Worm (Caenorhabditis elegans): ENCODE measurements around the gene tag-30.

Gene tag-30

DNA sequence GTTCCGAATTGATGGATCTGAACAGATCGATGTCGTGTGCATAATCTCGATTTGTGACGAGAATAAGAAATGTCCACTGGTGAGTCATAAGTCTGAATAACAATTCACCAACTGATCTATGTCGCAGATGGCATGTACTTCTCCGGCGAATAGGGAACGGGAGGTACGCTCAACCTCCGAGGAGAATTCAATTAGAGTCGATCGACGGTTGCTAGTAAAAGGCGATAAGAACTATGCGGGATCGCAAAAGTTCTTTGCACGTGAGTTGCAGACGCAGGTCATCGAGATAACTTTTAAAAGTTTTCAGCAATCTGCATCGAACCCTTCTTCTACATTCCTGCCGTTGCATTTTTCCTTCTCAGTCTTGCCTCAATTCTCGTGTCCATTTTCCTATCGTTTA, 27.6 kb upstream of the tag-30 start:
- TF ChIP-seq bed-1 (GFP tag; IDR thresholded peaks at IDR 0.05) (no peak), snpc-4 (GFP tag; optimal IDR thresholded peaks at IDR 0.05) (no peak), snpc-4 (tag; optimal IDR thresholded peaks at IDR 0.05) (no peak), nhr-27 (tag; optimal IDR thresholded peaks at IDR 0.05) (no peak), lsy-27 (tag; optimal IDR thresholded peaks at IDR 0.05; ENCODE audit: borderline replicate concordance, insufficient read depth) (no peak), madf-10 (tag; optimal IDR thresholded peaks at IDR 0.05) (no peak), lin-35 (GFP tag; optimal IDR thresholded peaks at IDR 0.05) (no peak), K12H6.12 (tag; optimal IDR thresholded peaks at IDR 0.05) (no peak), nhr-80 (tag; optimal IDR thresholded peaks at IDR 0.05) (no peak), efl-1 (GFP tag; optimal IDR thresholded peaks at IDR 0.05) (no peak), F23B12.7 (tag; optimal IDR thresholded peaks at IDR 0.05; ENCODE audit: insufficient read depth) (no peak), Y53F4B.3 (GFP tag; IDR thresholded peaks at IDR 0.05) (no peak), ekl-4 (GFP tag; IDR thresholded peaks at IDR 0.05) (no peak)

DNA sequence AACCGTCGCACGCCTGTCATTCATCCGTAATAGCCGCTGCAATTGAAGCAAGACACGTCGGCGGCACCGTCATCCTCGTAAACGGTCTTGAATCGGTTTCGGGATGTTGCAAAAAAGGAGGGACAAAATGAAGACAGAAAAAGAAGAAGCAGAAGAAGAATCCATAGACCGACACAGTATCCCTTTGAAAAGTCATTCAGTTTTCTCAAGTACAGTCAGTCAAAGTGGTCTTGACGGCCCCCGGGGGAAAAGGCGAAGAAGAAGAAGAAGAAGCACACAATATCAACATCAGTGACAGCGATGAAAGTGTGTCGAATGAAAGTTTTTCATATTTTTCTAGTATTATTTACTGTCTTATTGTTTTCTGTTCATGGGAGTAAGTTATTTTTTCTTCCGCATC, 23.3 kb upstream of the tag-30 start, which contains the start of gene cutl-27:
cutl-27 (plus strand) TSS at position 301 of the 400 bp plus-strand sequence.
- no peak for TF ChIP-seq akir-1 (GFP tag; optimal IDR thresholded peaks at IDR 0.05)
- no peak for TF ChIP-seq lin-54 (GFP tag; optimal IDR thresholded peaks at IDR 0.05)
- TF ChIP-seq ztf-22 (GFP tag; optimal IDR thresholded peaks at IDR 0.05): no peak
- no peak for TF ChIP-seq sdz-38 (tag; optimal IDR thresholded peaks at IDR 0.05)
- TF ChIP-seq dpl-1 (GFP tag; optimal IDR thresholded peaks at IDR 0.05): no peak
- TF ChIP-seq unc-130 (GFP tag; optimal IDR thresholded peaks at IDR 0.05): no peak
- TF ChIP-seq mxl-1 (tag; optimal IDR thresholded peaks at IDR 0.05): no peak
- TF ChIP-seq madf-6 (GFP tag; IDR thresholded peaks at IDR 0.05): no peak
- TF ChIP-seq madf-10 (tag; optimal IDR thresholded peaks at IDR 0.05): no peak
- TF ChIP-seq rcor-1 (GFP tag; IDR thresholded peaks at IDR 0.05): no peak

DNA sequence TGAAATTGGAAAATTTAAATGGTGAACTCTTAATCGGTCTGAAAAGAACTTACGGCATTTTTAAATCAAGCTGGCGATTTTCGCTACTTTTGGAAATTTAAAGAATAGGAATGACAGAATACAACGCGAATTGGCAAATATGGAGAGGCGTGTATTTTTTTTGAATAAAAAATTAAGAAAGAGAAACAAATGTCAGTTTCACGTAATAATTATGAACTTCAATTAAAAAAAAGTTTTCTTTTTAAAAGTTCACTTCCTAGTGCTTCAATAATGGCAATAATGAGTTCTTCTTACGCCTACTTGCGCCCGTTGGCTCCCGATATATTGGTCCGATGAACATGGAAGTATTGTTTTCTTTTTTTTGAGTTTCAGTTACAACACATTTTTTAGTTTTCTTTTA, 22.7 kb upstream of the tag-30 start, which contains the start of gene pph-2:
pph-2 (minus strand) TSS at position 101 of the 400 bp plus-strand sequence.
- TF ChIP-seq B0019.2 (GFP tag; conservative IDR thresholded peaks at IDR 0.05): no peak
- no peak for TF ChIP-seq hlh-12 (tag; optimal IDR thresholded peaks at IDR 0.05)
- no peak for TF ChIP-seq hrde-1 (tag; optimal IDR thresholded peaks at IDR 0.05; ENCODE audit: borderline replicate concordance)
- TF ChIP-seq Y56A3A.18 (GFP tag; IDR thresholded peaks at IDR 0.05): no peak
- TF ChIP-seq somi-1 (GFP tag; optimal IDR thresholded peaks at IDR 0.05): no peak
- TF ChIP-seq nhr-179 (tag; optimal IDR thresholded peaks at IDR 0.05): no peak
- no peak for TF ChIP-seq rcor-1 (GFP tag; IDR thresholded peaks at IDR 0.05)
- no peak for TF ChIP-seq ceh-27 (GFP tag; optimal IDR thresholded peaks at IDR 0.05)
- no peak for TF ChIP-seq egrh-3 (GFP tag; IDR thresholded peaks at IDR 0.05)
- no peak for TF ChIP-seq K12H6.12 (tag; optimal IDR thresholded peaks at IDR 0.05)
- TF ChIP-seq let-607 (tag; optimal IDR thresholded peaks at IDR 0.05): no peak
- TF ChIP-seq snpc-1.1 (tag; optimal IDR thresholded peaks at IDR 0.05; ENCODE audit: insufficient read depth): no peak
- TF ChIP-seq ceh-91 (GFP tag; IDR thresholded peaks at IDR 0.05): no peak

DNA sequence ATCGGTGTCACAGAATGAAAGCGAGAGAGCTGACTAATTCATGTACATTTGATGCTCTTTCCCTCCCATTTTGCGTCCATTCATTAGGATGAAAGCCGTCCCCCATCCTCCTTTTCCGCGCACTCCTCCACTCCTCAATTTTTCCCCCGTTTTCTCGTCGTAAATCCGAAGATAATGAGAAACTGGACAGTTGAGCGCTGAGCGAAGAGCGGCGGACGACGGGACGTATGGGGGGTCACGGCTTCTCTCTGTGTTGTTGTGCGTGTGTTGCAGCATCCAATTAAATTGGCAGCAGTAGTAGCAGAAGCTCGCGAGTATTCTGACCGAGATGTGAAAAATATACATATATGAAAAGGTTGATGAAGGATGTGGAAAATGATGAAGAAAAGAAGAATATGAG, 16.9 kb upstream of the tag-30 start:
- TF ChIP-seq B0261.1 (tag; optimal IDR thresholded peaks at IDR 0.05) (no peak), Y53G8AR.9 (GFP tag; conservative IDR thresholded peaks at IDR 0.05) (no peak), repo-1 (tag; optimal IDR thresholded peaks at IDR 0.05) (no peak), F52B5.7 (tag; optimal IDR thresholded peaks at IDR 0.05) (no peak), nhr-179 (tag; optimal IDR thresholded peaks at IDR 0.05) (no peak), Y67H2A.10 (GFP tag; conservative IDR thresholded peaks at IDR 0.05) (no peak), hrde-1 (tag; optimal IDR thresholded peaks at IDR 0.05; ENCODE audit: borderline replicate concordance) (no peak), K11D2.4 (GFP tag; IDR thresholded peaks at IDR 0.05) (no peak), ztf-26 (tag; optimal IDR thresholded peaks at IDR 0.05) (no peak), sdz-38 (tag; optimal IDR thresholded peaks at IDR 0.05) (no peak), ztf-28 (GFP tag; IDR thresholded peaks at IDR 0.05) (no peak), aptf-2 (GFP tag; conservative IDR thresholded peaks at IDR 0.05) (no peak), attf-5 (GFP tag; optimal IDR thresholded peaks at IDR 0.05) (no peak), efl-1 (GFP tag; optimal IDR thresholded peaks at IDR 0.05) (no peak), egl-44 (GFP tag; IDR thresholded peaks at IDR 0.05) (no peak), atf-7 (tag; optimal IDR thresholded peaks at IDR 0.05) (no peak)

All from whole organism, young adult.